Worm (Caenorhabditis elegans): ENCODE data around the gene mfsd-10.

ce11 chrX:17356748-17357147, 11.7 kb downstream of the mfsd-10 start:
- no peak for TF ChIP-seq rnt-1 (tag; optimal IDR thresholded peaks at IDR 0.05)
- TF ChIP-seq mep-1 (tag; optimal IDR thresholded peaks at IDR 0.05), result no peak
- no peak for TF ChIP-seq nhr-11 (tag; optimal IDR thresholded peaks at IDR 0.05)
